Worm (Caenorhabditis elegans) whole organism, L3 larva: ENCODE data around the gene C46E10.8.

Experiments used
- ama-1 ChIP-seq: fragments of 150-350 bp; optimal IDR thresholded peaks from 2 replicates; lab custom pipeline; 2018
- ceh-82 ChIP-seq: fragments of 150-350 bp; optimal IDR thresholded peaks from 2 replicates; lab custom pipeline; 2014; ENCODE audit warnings: missing biosample characterization, missing genetic modification characterization
- lin-39 ChIP-seq: fragments of 150-350 bp; optimal IDR thresholded peaks from 2 replicates; lab custom pipeline; 2018; ENCODE audit warnings: missing biosample characterization, missing genetic modification reagents, missing genetic modification characterization
- lsy-12 ChIP-seq: sonication (generic microtip); optimal IDR thresholded peaks from 2 replicates; lab custom pipeline; 2016; ENCODE audit warnings: mild to moderate bottlenecking, missing genetic modification characterization, missing compliant biosample characterization
- nfya-1 ChIP-seq: sonication (generic microtip); optimal IDR thresholded peaks from 2 replicates; lab custom pipeline; 2017; ENCODE audit warnings: missing genetic modification characterization, mild to moderate bottlenecking, missing compliant biosample characterization, antibody characterized with exemption, moderate library complexity; ENCODE audit not compliant: insufficient read depth
- nhr-12 ChIP-seq: fragments of 150-350 bp; optimal IDR thresholded peaks from 2 replicates; lab custom pipeline; 2014; ENCODE audit warnings: missing biosample characterization, missing genetic modification characterization
- nhr-23 ChIP-seq: fragments of 150-350 bp; optimal IDR thresholded peaks from 2 replicates; lab custom pipeline; 2014; ENCODE audit warnings: missing biosample characterization, missing genetic modification reagents, missing genetic modification characterization
- nhr-77 ChIP-seq: fragments of 150-350 bp; optimal IDR thresholded peaks from 2 replicates; lab custom pipeline; 2014; ENCODE audit warnings: missing biosample characterization, missing genetic modification characterization
- snpc-4 ChIP-seq: fragments of 150-350 bp; optimal IDR thresholded peaks from 2 replicates; lab custom pipeline; 2014; ENCODE audit warnings: missing biosample characterization, missing genetic modification characterization
- unc-39 ChIP-seq: sonication (generic microtip); optimal IDR thresholded peaks from 4 replicates; lab custom pipeline; 2017; ENCODE audit warnings: missing biosample characterization, missing genetic modification characterization
- unc-62 ChIP-seq: fragments of 150-350 bp; sonication (generic microtip); optimal IDR thresholded peaks from 4 replicates; lab custom pipeline; 2014; ENCODE audit warnings: missing biosample characterization, missing genetic modification reagents, missing genetic modification characterization

- TF ChIP-seq snpc-4 (tag; lab: Kevin White, UChicago) (no peak), lin-39 (no peak), unc-62 (GFP tag; lab: Kevin White, UChicago) (no peak), ama-1 (lab: Kevin White, UChicago) (no peak), nhr-12 (no peak), nfya-1 (tag; lab: Kevin White, UChicago) (no peak), ceh-82 (tag; lab: Kevin White, UChicago) (no peak), nhr-23 (tag; lab: Kevin White, UChicago) (no peak), unc-39 (tag; lab: Kevin White, UChicago) (no peak), lsy-12 (tag; lab: Kevin White, UChicago) (no peak), nhr-77 (tag; lab: Kevin White, UChicago) (no peak)
Measured at ce11 chrII:3701305-3701704, 26.6 kb downstream of the C46E10.8 start, which contains the start of gene srx-105.
